Fruit fly (Drosophila melanogaster) whole organism, adult: ENCODE data around the gene Nhe1.

Experiments
- CG11617 ChIP-seq: fragments of 200-800 bp; sonication (Bioruptor generic); optimal IDR thresholded peaks from 2 replicates; lab custom pipeline; 2017; ENCODE audit warnings: mild to moderate bottlenecking, missing biosample characterization, missing genetic modification reagents, missing genetic modification characterization
- CG12768 ChIP-seq: fragments of 200-800 bp; sonication (Bioruptor generic); optimal IDR thresholded peaks from 2 replicates; lab custom pipeline; 2017; ENCODE audit warnings: missing biosample characterization, missing genetic modification characterization, mild to moderate bottlenecking, moderate library complexity, missing genetic modification reagents
- CG14711 ChIP-seq: fragments of 200-800 bp; sonication (Bioruptor generic); optimal IDR thresholded peaks from 2 replicates; lab custom pipeline; 2018; ENCODE audit warnings: missing biosample characterization, mild to moderate bottlenecking, missing genetic modification characterization, moderate library complexity
- CG1620 ChIP-seq: fragments of 200-800 bp; sonication (Bioruptor generic); optimal IDR thresholded peaks from 2 replicates; lab custom pipeline; 2016; ENCODE audit warnings: missing biosample characterization, missing genetic modification characterization
- CG33017 ChIP-seq: fragments of 200-800 bp; sonication (Bioruptor generic); optimal IDR thresholded peaks from 2 replicates; lab custom pipeline; 2018; ENCODE audit warnings: missing biosample characterization, mild to moderate bottlenecking, missing genetic modification characterization, moderate library complexity
- CG5204 ChIP-seq: fragments of 200-800 bp; sonication (Bioruptor generic); optimal IDR thresholded peaks from 2 replicates; lab custom pipeline; 2016; ENCODE audit warnings: missing biosample characterization, missing genetic modification characterization
- CG7045 ChIP-seq: fragments of 200-800 bp; sonication (Bioruptor generic); optimal IDR thresholded peaks from 2 replicates; lab custom pipeline; 2017; ENCODE audit warnings: missing biosample characterization, mild to moderate bottlenecking, missing genetic modification characterization
- CG7101 ChIP-seq: fragments of 200-800 bp; sonication (Bioruptor generic); optimal IDR thresholded peaks from 2 replicates; lab custom pipeline; 2018; ENCODE audit warnings: missing biosample characterization, mild to moderate bottlenecking, missing genetic modification characterization, moderate library complexity
- Clk ChIP-seq: fragments of 200-800 bp; sonication (Bioruptor generic); optimal IDR thresholded peaks from 2 replicates; lab custom pipeline; 2017; ENCODE audit warnings: missing biosample characterization, missing genetic modification characterization
- Crg-1 ChIP-seq: fragments of 200-800 bp; sonication (Bioruptor generic); optimal IDR thresholded peaks from 2 replicates; lab custom pipeline; 2016; ENCODE audit warnings: missing biosample characterization, missing genetic modification characterization
- Hr96 ChIP-seq: fragments of 200-800 bp; sonication (Bioruptor generic); optimal IDR thresholded peaks from 2 replicates; lab custom pipeline; 2016; ENCODE audit warnings: missing biosample characterization, missing genetic modification characterization
- Mnt ChIP-seq: fragments of 200-800 bp; sonication (Bioruptor generic); optimal IDR thresholded peaks from 2 replicates; lab custom pipeline; 2016; ENCODE audit warnings: missing biosample characterization, mild to moderate bottlenecking, missing genetic modification characterization
- bab1 ChIP-seq: fragments of 200-800 bp; sonication (Bioruptor generic); optimal IDR thresholded peaks from 3 replicates; lab custom pipeline; 2019; ENCODE audit warnings: missing biosample characterization, mild to moderate bottlenecking, missing genetic modification characterization, moderate library complexity
- cic ChIP-seq: fragments of 200-800 bp; sonication (Bioruptor generic); optimal IDR thresholded peaks from 2 replicates; lab custom pipeline; 2017; ENCODE audit warnings: missing biosample characterization, mild to moderate bottlenecking, missing genetic modification characterization, moderate library complexity
- cnc ChIP-seq, 2 experiments: fragments of >200 bp; optimal IDR thresholded peaks; 2 replicates each; lab custom pipeline; 2017
- kay ChIP-seq: fragments of 200-800 bp; sonication (Bioruptor generic); peaks from one replicate; lab custom pipeline; 2016; ENCODE audit warnings: missing biosample characterization, missing genetic modification characterization, borderline replicate concordance
- ovo ChIP-seq: fragments of 200-800 bp; sonication (Bioruptor generic); optimal IDR thresholded peaks from 2 replicates; lab custom pipeline; 2016; ENCODE audit warnings: missing biosample characterization, missing genetic modification characterization
- pad ChIP-seq: fragments of 200-800 bp; sonication (Bioruptor generic); optimal IDR thresholded peaks from 3 replicates; lab custom pipeline; 2017; ENCODE audit warnings: missing biosample characterization, missing genetic modification characterization, mild to moderate bottlenecking, moderate library complexity, missing genetic modification reagents
- tj ChIP-seq: fragments of 200-800 bp; sonication (Bioruptor generic); optimal IDR thresholded peaks from 3 replicates; lab custom pipeline; 2017; ENCODE audit warnings: missing biosample characterization, mild to moderate bottlenecking, missing genetic modification characterization, moderate library complexity
- toe ChIP-seq: fragments of 200-800 bp; sonication (Bioruptor generic); optimal IDR thresholded peaks from 2 replicates; lab custom pipeline; 2016; ENCODE audit warnings: missing biosample characterization, missing genetic modification characterization

Nhe1 gene

dm6 chr2L:71457-71856 is 35.1 kb downstream of the Nhe1 start, which contains the start of gene galectin:
Gene galectin, plus strand, starts transcription at chr2L:71757.
- no peak for TF ChIP-seq CG14711 (tag; lab: Kevin White, UChicago)
- TF ChIP-seq kay, result peak; percentile 86
- TF ChIP-seq CG5204 (GFP tag; lab: Kevin White, UChicago), result no peak
- TF ChIP-seq pad (GFP tag; lab: Kevin White, UChicago), result no peak
- TF ChIP-seq Clk (GFP tag; lab: Kevin White, UChicago), result no peak
- peak; percentile 9 for TF ChIP-seq cic (GFP tag; lab: Kevin White, UChicago)

dm6 chr2L:69560-69959 is 37.0 kb downstream of the Nhe1 start:
- TF ChIP-seq kay (peak; percentile 46), CG33017 (no peak)

- TF ChIP-seq CG1620 (GFP tag; lab: Kevin White, UChicago), result no peak
- peak; percentile 45 for TF ChIP-seq kay
- TF ChIP-seq cic (GFP tag; lab: Kevin White, UChicago), result peak; percentile 11
These were observed 39.3 kb downstream of the Nhe1 start for dm6 chr2L:67279-67657.

- TF ChIP-seq CG7045 (GFP tag; lab: Kevin White, UChicago) (peak; percentile 29), CG33017 (no peak), Clk (GFP tag; lab: Kevin White, UChicago) (no peak), Crg-1 (GFP tag; lab: Kevin White, UChicago) (no peak), bab1 (GFP tag; lab: Kevin White, UChicago) (no peak), CG1620 (GFP tag; lab: Kevin White, UChicago) (peak; percentile 19), pad (GFP tag; lab: Kevin White, UChicago) (peak; percentile 44), tj (GFP tag; lab: Kevin White, UChicago) (peak; percentile 70), CG7101 (tag; lab: Kevin White, UChicago) (peak; percentile 22), CG12768 (GFP tag; lab: Kevin White, UChicago) (peak; percentile 37), CG11617 (peak; percentile 68), ovo (peak; percentile 19), Mnt (GFP tag; lab: Kevin White, UChicago) (peak; percentile 30), cic (GFP tag; lab: Kevin White, UChicago) (peak; percentile 71), kay (peak; percentile 37)
These were observed 39.9 kb downstream of the Nhe1 start, which contains the start of gene dbr for dm6 chr2L:66369-67278. Gene dbr, plus strand, starts transcription at chr2L:66482.

- TF ChIP-seq pad (GFP tag; lab: Kevin White, UChicago) (no peak), Crg-1 (GFP tag; lab: Kevin White, UChicago) (no peak), kay (no peak), bab1 (GFP tag; lab: Kevin White, UChicago) (no peak), tj (GFP tag; lab: Kevin White, UChicago) (no peak), CG5204 (GFP tag; lab: Kevin White, UChicago) (no peak), CG1620 (GFP tag; lab: Kevin White, UChicago) (no peak), cnc (optimal IDR thresholded peaks at IDR 0.05; lab: Kevin White, UChicago) (no peak), Hr96 (GFP tag; lab: Kevin White, UChicago) (no peak), cic (GFP tag; lab: Kevin White, UChicago) (no peak), toe (GFP tag; lab: Kevin White, UChicago) (no peak)
These were observed 41.1 kb downstream of the Nhe1 start, which contains the start of gene Cda5 for dm6 chr2L:65354-65949. Gene Cda5, minus strand, starts transcription at chr2L:65404.

dm6 chr2L:59058-59603 is 47.4 kb downstream of the Nhe1 start:
- TF ChIP-seq Hr96 (GFP tag; lab: Kevin White, UChicago), result no peak
- no peak for TF ChIP-seq Clk (GFP tag; lab: Kevin White, UChicago)
- no peak for TF ChIP-seq Crg-1 (GFP tag; lab: Kevin White, UChicago)
- TF ChIP-seq tj (GFP tag; lab: Kevin White, UChicago), result no peak
- TF ChIP-seq CG12768 (GFP tag; lab: Kevin White, UChicago), result no peak
- TF ChIP-seq ovo, result no peak
- TF ChIP-seq kay, result no peak
- TF ChIP-seq Mnt (GFP tag; lab: Kevin White, UChicago), result no peak
- no peak for TF ChIP-seq CG33017
- TF ChIP-seq CG11617, result no peak
- TF ChIP-seq CG7045 (GFP tag; lab: Kevin White, UChicago), result no peak
- TF ChIP-seq CG1620 (GFP tag; lab: Kevin White, UChicago), result no peak
- TF ChIP-seq cic (GFP tag; lab: Kevin White, UChicago), result no peak
- TF ChIP-seq bab1 (GFP tag; lab: Kevin White, UChicago), result no peak
- TF ChIP-seq cnc (optimal IDR thresholded peaks at IDR 0.05; lab: Kevin White, UChicago), result no peak
